Worm (Caenorhabditis elegans) whole organism, young adult: ENCODE measurements around the gene T27A1.3.

ENCODE experiments used
- B0035.1 ChIP-seq: sonication (generic microtip); optimal IDR thresholded peaks from 2 replicates; lab custom pipeline; 2016; ENCODE audit warnings: missing genetic modification characterization, mild to moderate bottlenecking, missing compliant biosample characterization, missing genotype, missing genetic modification reagents
- D2030.7 ChIP-seq: fragments of 200-800 bp; sonication (Bioruptor generic); IDR thresholded peaks from 2 replicates; pipeline ENCODE4 v1.3.6; 2022; ENCODE audit warnings: missing genetic modification reagents, missing genetic modification characterization, missing compliant biosample characterization
- F10E7.11 ChIP-seq: sonication (generic microtip); optimal IDR thresholded peaks from 2 replicates; lab custom pipeline; 2017; ENCODE audit warnings: mild to moderate bottlenecking, missing genetic modification characterization, moderate library complexity, missing compliant biosample characterization
- F37B4.10 ChIP-seq: fragments of 200-800 bp; sonication (Bioruptor generic); IDR thresholded peaks from 2 replicates; pipeline ENCODE4 v1.3.6; 2022; ENCODE audit warnings: missing genetic modification characterization, missing compliant biosample characterization
- F39B2.1 ChIP-seq: fragments of 200-800 bp; sonication (Bioruptor generic); IDR thresholded peaks from 2 replicates; pipeline ENCODE4 v1.3.6; 2022; ENCODE audit warnings: missing genetic modification reagents, missing genetic modification characterization, missing compliant biosample characterization
- F49E8.2 ChIP-seq: sonication (generic microtip); optimal IDR thresholded peaks from 3 replicates; lab custom pipeline; 2017; ENCODE audit warnings: missing genetic modification characterization, mild to moderate bottlenecking, missing compliant biosample characterization, antibody characterized with exemption, moderate library complexity; ENCODE audit not compliant: insufficient read depth
- F52B5.7 ChIP-seq: sonication (generic microtip); optimal IDR thresholded peaks from 2 replicates; lab custom pipeline; 2016; ENCODE audit warnings: mild to moderate bottlenecking, missing genetic modification characterization, missing compliant biosample characterization
- F55B11.4 ChIP-seq: sonication (generic microtip); optimal IDR thresholded peaks from 2 replicates; lab custom pipeline; 2016; ENCODE audit warnings: missing compliant biosample characterization, missing genetic modification characterization, borderline replicate concordance; ENCODE audit not compliant: insufficient read depth
- Y79H2A.3 ChIP-seq: fragments of 200-800 bp; sonication (Bioruptor generic); conservative IDR thresholded peaks from 2 replicates; pipeline ENCODE4 v1.3.6; 2022; ENCODE audit warnings: missing genetic modification reagents, missing genetic modification characterization, missing compliant biosample characterization
- ama-1 ChIP-seq, 3 experiments: fragments of 150-350 bp in 1 of 3; sonication (generic microtip) in 2 of 3; optimal IDR thresholded peaks; 2 replicates each; lab custom pipeline; 2014 to 2018; ENCODE audit warnings: missing biosample characterization in 2 of 3, missing genetic modification characterization in 2 of 3, missing genetic modification reagents in 2 of 3
- aptf-2 ChIP-seq: fragments of 200-800 bp; sonication (Bioruptor generic); conservative IDR thresholded peaks from 2 replicates; pipeline ENCODE4 v1.3.6; 2022; ENCODE audit warnings: missing genetic modification reagents, missing genetic modification characterization, missing compliant biosample characterization
- aptf-3 ChIP-seq: fragments of 200-800 bp; sonication (Bioruptor generic); IDR thresholded peaks from 2 replicates; pipeline ENCODE4 v1.3.6; 2022; ENCODE audit warnings: missing genetic modification characterization, missing compliant biosample characterization
- atf-7 ChIP-seq: sonication (generic microtip); optimal IDR thresholded peaks from 2 replicates; lab custom pipeline; 2017; ENCODE audit warnings: mild to moderate bottlenecking, missing genetic modification characterization, missing compliant biosample characterization
- athp-1 ChIP-seq: sonication (generic microtip); optimal IDR thresholded peaks from 2 replicates; lab custom pipeline; 2017; ENCODE audit warnings: mild to moderate bottlenecking, missing genetic modification characterization, missing compliant biosample characterization
- cebp-2 ChIP-seq: fragments of 200-800 bp; sonication (Bioruptor generic); IDR thresholded peaks from 2 replicates; pipeline ENCODE4 v1.3.6; 2022; ENCODE audit warnings: missing genetic modification characterization, missing compliant biosample characterization
- ceh-100 ChIP-seq: fragments of 200-800 bp; sonication (Bioruptor generic); IDR thresholded peaks from 2 replicates; pipeline ENCODE4 v1.3.6; 2022; ENCODE audit warnings: missing genetic modification reagents, missing genetic modification characterization, missing compliant biosample characterization
- ceh-91 ChIP-seq: fragments of 200-800 bp; sonication (Bioruptor generic); IDR thresholded peaks from 2 replicates; pipeline ENCODE4 v1.3.6; 2022; ENCODE audit warnings: missing genetic modification reagents, missing genetic modification characterization, missing compliant biosample characterization
- efl-1 ChIP-seq: fragments of 150-350 bp; optimal IDR thresholded peaks from 2 replicates; lab custom pipeline; 2014; ENCODE audit warnings: missing biosample characterization, missing genetic modification reagents, missing genetic modification characterization
- egl-18 ChIP-seq: fragments of 200-800 bp; sonication (Bioruptor generic); IDR thresholded peaks from 2 replicates; pipeline ENCODE4 v1.3.6; 2022; ENCODE audit warnings: missing genetic modification reagents, missing genetic modification characterization, missing compliant biosample characterization
- egrh-3 ChIP-seq: fragments of 200-800 bp; sonication (Bioruptor generic); IDR thresholded peaks from 2 replicates; pipeline ENCODE4 v1.3.6; 2022; ENCODE audit warnings: missing genetic modification reagents, missing genetic modification characterization, missing compliant biosample characterization
- ekl-4 ChIP-seq: fragments of 200-800 bp; sonication (Bioruptor generic); IDR thresholded peaks from 2 replicates; pipeline ENCODE4 v1.3.6; 2022; ENCODE audit warnings: missing genetic modification reagents, missing genetic modification characterization, missing compliant biosample characterization
- gei-17 ChIP-seq: fragments of 200-800 bp; sonication (Bioruptor generic); optimal IDR thresholded peaks from 2 replicates; lab custom pipeline; 2018; ENCODE audit warnings: mild to moderate bottlenecking, missing genetic modification characterization, missing compliant biosample characterization
- hmg-20 ChIP-seq: fragments of 200-800 bp; sonication (Bioruptor generic); IDR thresholded peaks from 2 replicates; pipeline ENCODE4 v1.3.6; 2022; ENCODE audit warnings: missing genetic modification reagents, missing genetic modification characterization, missing compliant biosample characterization
- hrde-1 ChIP-seq: sonication (generic microtip); optimal IDR thresholded peaks from 2 replicates; lab custom pipeline; 2016; ENCODE audit warnings: missing genetic modification characterization, mild to moderate bottlenecking, missing compliant biosample characterization, moderate library complexity, missing genotype, missing genetic modification reagents, borderline replicate concordance
- lsy-27 ChIP-seq: sonication (generic microtip); optimal IDR thresholded peaks from 2 replicates; lab custom pipeline; 2017; ENCODE audit warnings: missing genetic modification characterization, mild to moderate bottlenecking, missing compliant biosample characterization, antibody characterized with exemption, missing genotype, borderline replicate concordance; ENCODE audit not compliant: insufficient read depth
- madf-10 ChIP-seq: sonication (generic microtip); optimal IDR thresholded peaks from 2 replicates; lab custom pipeline; 2016; ENCODE audit warnings: mild to moderate bottlenecking, missing genetic modification characterization, missing compliant biosample characterization
- madf-8 ChIP-seq: fragments of 200-800 bp; sonication (Bioruptor generic); conservative IDR thresholded peaks from 2 replicates; pipeline ENCODE4 v1.3.6; 2022; ENCODE audit warnings: missing genetic modification reagents, missing genetic modification characterization, missing compliant biosample characterization
- mel-28 ChIP-seq: sonication (generic microtip); optimal IDR thresholded peaks from 2 replicates; lab custom pipeline; 2016; ENCODE audit warnings: borderline replicate concordance, mild to moderate bottlenecking, missing genetic modification characterization, missing compliant biosample characterization
- mxl-1 ChIP-seq: sonication (generic microtip); optimal IDR thresholded peaks from 2 replicates; lab custom pipeline; 2016; ENCODE audit warnings: missing genetic modification characterization, missing compliant biosample characterization
- nfyb-1 ChIP-seq: fragments of 200-800 bp; sonication (Bioruptor generic); IDR thresholded peaks from 2 replicates; pipeline ENCODE4 v1.3.6; 2022; ENCODE audit warnings: missing genetic modification reagents, missing genetic modification characterization, missing compliant biosample characterization
- pha-4 ChIP-seq: fragments of 150-350 bp; sonication (generic microtip); optimal IDR thresholded peaks from 2 replicates; lab custom pipeline; 2014; ENCODE audit warnings: missing biosample characterization, missing genetic modification reagents, missing genetic modification characterization
- rcor-1 ChIP-seq: fragments of 200-800 bp; sonication (Bioruptor generic); IDR thresholded peaks from 2 replicates; pipeline ENCODE4 v1.3.6; 2022; ENCODE audit warnings: missing genetic modification reagents, missing genetic modification characterization, missing compliant biosample characterization
- rec-8 ChIP-seq, 2 experiments: sonication (generic microtip); optimal IDR thresholded peaks; 2 replicates each; lab custom pipeline; 2016; ENCODE audit warnings: mild to moderate bottlenecking in 2 of 2, missing genetic modification characterization in 2 of 2, missing genetic modification reagents in 2 of 2, missing genotype in 2 of 2, missing biosample characterization in 1 of 2, missing compliant biosample characterization in 1 of 2, moderate library complexity in 1 of 2
- repo-1 ChIP-seq: sonication (generic microtip); optimal IDR thresholded peaks from 2 replicates; lab custom pipeline; 2017; ENCODE audit warnings: mild to moderate bottlenecking, missing genetic modification characterization, missing compliant biosample characterization
- rpc-1 ChIP-seq, 2 experiments: fragments of 150-350 bp in 1 of 2; sonication (generic microtip) in 1 of 2; optimal IDR thresholded peaks; 2 replicates each; lab custom pipeline; 2014 to 2018; ENCODE audit warnings: missing biosample characterization in 1 of 2, missing genetic modification characterization in 1 of 2, missing genetic modification reagents in 1 of 2, missing genotype in 1 of 2
- snpc-1.1 ChIP-seq: sonication (generic microtip); optimal IDR thresholded peaks from 2 replicates; lab custom pipeline; 2017; ENCODE audit warnings: missing genetic modification characterization, mild to moderate bottlenecking, missing compliant biosample characterization, antibody characterized with exemption, moderate library complexity, missing genotype, missing genetic modification reagents; ENCODE audit not compliant: insufficient read depth
- snpc-3.4 ChIP-seq: sonication (generic microtip); optimal IDR thresholded peaks from 2 replicates; lab custom pipeline; 2017; ENCODE audit warnings: missing genetic modification characterization, mild to moderate bottlenecking, missing compliant biosample characterization, antibody characterized with exemption, moderate library complexity, missing genotype, missing genetic modification reagents
- somi-1 ChIP-seq: fragments of 200-800 bp; sonication (Bioruptor generic); optimal IDR thresholded peaks from 2 replicates; lab custom pipeline; 2018; ENCODE audit warnings: mild to moderate bottlenecking, missing genetic modification characterization, missing compliant biosample characterization
- sptf-2 ChIP-seq: fragments of 200-800 bp; sonication (Bioruptor generic); optimal IDR thresholded peaks from 2 replicates; lab custom pipeline; 2018; ENCODE audit warnings: mild to moderate bottlenecking, missing genetic modification characterization, missing compliant biosample characterization
- tbp1 ChIP-seq: fragments of 200-800 bp; sonication (Bioruptor generic); optimal IDR thresholded peaks from 2 replicates; lab custom pipeline; 2018; ENCODE audit warnings: mild to moderate bottlenecking, missing genetic modification characterization, missing compliant biosample characterization
- xnd-1 ChIP-seq: sonication (generic microtip); optimal IDR thresholded peaks from 2 replicates; lab custom pipeline; 2016; ENCODE audit warnings: missing genotype, missing genetic modification reagents, missing genetic modification characterization, missing compliant biosample characterization
- zim-3 ChIP-seq: sonication (generic microtip); optimal IDR thresholded peaks from 2 replicates; lab custom pipeline; 2017; ENCODE audit warnings: mild to moderate bottlenecking, missing genetic modification characterization, moderate library complexity, missing compliant biosample characterization
- ztf-18 ChIP-seq: sonication (generic microtip); optimal IDR thresholded peaks from 2 replicates; lab custom pipeline; 2016; ENCODE audit warnings: missing genotype, mild to moderate bottlenecking, missing genetic modification characterization, missing compliant biosample characterization
- ztf-25 ChIP-seq: fragments of 200-800 bp; sonication (Bioruptor generic); IDR thresholded peaks from 2 replicates; pipeline ENCODE4 v1.3.6; 2022; ENCODE audit warnings: missing genetic modification reagents, missing genetic modification characterization, missing compliant biosample characterization
- ztf-26 ChIP-seq: sonication (generic microtip); optimal IDR thresholded peaks from 2 replicates; lab custom pipeline; 2017; ENCODE audit warnings: missing genetic modification characterization, missing compliant biosample characterization
- ztf-3 ChIP-seq: fragments of 200-800 bp; sonication (Bioruptor generic); optimal IDR thresholded peaks from 2 replicates; lab custom pipeline; 2018; ENCODE audit warnings: mild to moderate bottlenecking, missing genetic modification characterization, missing compliant biosample characterization
- ztf-6 ChIP-seq: fragments of 200-800 bp; sonication (Bioruptor generic); IDR thresholded peaks from 2 replicates; pipeline ENCODE4 v1.3.6; 2022; ENCODE audit warnings: missing genetic modification reagents, missing genetic modification characterization, missing compliant biosample characterization

The T27A1.3 gene

ce11 chrII:581983-582382 lies 46.7 kb downstream of the T27A1.3 start (continued):
- TF ChIP-seq ceh-91 (GFP tag; lab: Robert Waterston, UW) = no peak
- no peak for TF ChIP-seq sptf-2
- TF ChIP-seq somi-1 (GFP tag; lab: Kevin White, UChicago) = no peak
- no peak for TF ChIP-seq pha-4
- TF ChIP-seq xnd-1 (tag; lab: Kevin White, UChicago) = peak; percentile 9
- no peak for TF ChIP-seq nfyb-1 (GFP tag; lab: Robert Waterston, UW)
- TF ChIP-seq snpc-1.1 = no peak
- no peak for TF ChIP-seq athp-1 (tag; lab: Kevin White, UChicago)
- TF ChIP-seq ceh-100 (GFP tag; lab: Robert Waterston, UW) = no peak
- TF ChIP-seq ztf-25 (GFP tag; lab: Robert Waterston, UW) = 0 out of 2 replicates have a peak, but pooled peaks have one; percentile 8
- TF ChIP-seq F10E7.11 (tag; lab: Kevin White, UChicago) = no peak
- no peak for TF ChIP-seq aptf-3
- TF ChIP-seq cebp-2 = no peak
- 0 out of 2 replicates have a peak, but pooled peaks have one; percentile 57 for TF ChIP-seq F39B2.1 (GFP tag; lab: Robert Waterston, UW)
- TF ChIP-seq tbp1 (GFP tag; lab: Kevin White, UChicago) = peak; percentile 13
- no peak for TF ChIP-seq repo-1 (tag; lab: Kevin White, UChicago)
- no peak for TF ChIP-seq aptf-2
- no peak for TF ChIP-seq mxl-1
- TF ChIP-seq rcor-1 (GFP tag; lab: Robert Waterston, UW) = no peak; the same call in 1 of the 2 replicates
- TF ChIP-seq madf-10 (tag; lab: Kevin White, UChicago) = no peak
- TF ChIP-seq F37B4.10 = no peak
- TF ChIP-seq F52B5.7 (tag; lab: Kevin White, UChicago) = peak; percentile 59
- no peak for TF ChIP-seq rec-8 (tag; optimal IDR thresholded peaks at IDR 0.05; lab: Kevin White, UChicago)
- no peak for TF ChIP-seq hmg-20
- TF ChIP-seq lsy-27 = no peak
- TF ChIP-seq egrh-3 (GFP tag; lab: Robert Waterston, UW) = no peak
- TF ChIP-seq mel-28 (tag; lab: Kevin White, UChicago) = no peak
- TF ChIP-seq Y79H2A.3 = 0 out of 2 replicates have a peak, but pooled peaks have one; percentile 7
- TF ChIP-seq madf-8 (GFP tag; lab: Robert Waterston, UW) = no peak
- peak; percentile 32; the same call in 1 of the 2 replicates for TF ChIP-seq D2030.7
- peak; percentile 34 for TF ChIP-seq F49E8.2 (tag; lab: Kevin White, UChicago)
- TF ChIP-seq ztf-3 (GFP tag; lab: Kevin White, UChicago) = no peak
- no peak for TF ChIP-seq ztf-18 (tag; lab: Kevin White, UChicago)
- TF ChIP-seq zim-3 = no peak
- no peak for TF ChIP-seq ztf-26
- no peak for TF ChIP-seq gei-17
- TF ChIP-seq efl-1 (GFP tag; lab: Kevin White, UChicago) = no peak
- no peak for TF ChIP-seq atf-7 (tag; lab: Kevin White, UChicago)
- TF ChIP-seq ama-1 (optimal IDR thresholded peaks at IDR 0.05; lab: Kevin White, UChicago) = no peak
- no peak for TF ChIP-seq ama-1 (GFP tag; optimal IDR thresholded peaks at IDR 0.05; lab: Kevin White, UChicago)
- no peak for TF ChIP-seq rpc-1 (optimal IDR thresholded peaks at IDR 0.05; lab: Kevin White, UChicago)
- TF ChIP-seq rpc-1 (tag; optimal IDR thresholded peaks at IDR 0.05; lab: Kevin White, UChicago) = no peak
- TF ChIP-seq snpc-3.4 = peak; percentile 25
- TF ChIP-seq ztf-6 (GFP tag; lab: Robert Waterston, UW) = no peak
- TF ChIP-seq egl-18 (GFP tag; lab: Robert Waterston, UW) = no peak
- TF ChIP-seq F55B11.4 = no peak
- TF ChIP-seq ekl-4 (GFP tag; lab: Robert Waterston, UW) = peak; percentile 66
- no peak for TF ChIP-seq B0035.1 (tag; lab: Kevin White, UChicago)
- TF ChIP-seq hrde-1 (tag; lab: Kevin White, UChicago) = peak; percentile 3
